Fruit fly (Drosophila melanogaster): ENCODE measurements around the gene CG5026.

DNA sequence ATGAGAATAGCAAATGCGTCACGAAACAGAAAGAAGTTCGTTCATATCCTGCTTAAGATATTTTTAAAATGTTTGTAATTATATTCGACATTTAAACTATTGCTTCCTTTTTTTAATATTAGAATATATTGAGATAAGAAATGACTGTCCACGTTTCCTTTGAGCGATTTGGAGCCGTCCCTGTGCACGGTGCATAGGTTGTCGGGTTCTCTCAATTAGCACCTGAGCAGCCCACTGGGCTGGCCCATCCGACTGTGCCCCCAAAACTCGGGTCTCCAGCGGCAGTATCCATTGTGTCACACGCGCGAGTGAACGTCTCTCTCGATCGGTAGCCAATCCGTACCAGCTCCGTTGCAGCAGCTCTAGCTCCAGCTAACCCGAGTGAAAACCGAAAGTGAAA lies 9.8 kb upstream of the CG5026 start, which contains the start of gene CG13313:
- no peak for TF ChIP-seq CTCF (optimal IDR thresholded peaks at IDR 0.05)
- no peak for TF ChIP-seq CG8478 (optimal IDR thresholded peaks at IDR 0.05)

All from S2 (cell line).